Worm (Caenorhabditis elegans): Measurements from ENCODE around the gene phf-30.

DNA sequence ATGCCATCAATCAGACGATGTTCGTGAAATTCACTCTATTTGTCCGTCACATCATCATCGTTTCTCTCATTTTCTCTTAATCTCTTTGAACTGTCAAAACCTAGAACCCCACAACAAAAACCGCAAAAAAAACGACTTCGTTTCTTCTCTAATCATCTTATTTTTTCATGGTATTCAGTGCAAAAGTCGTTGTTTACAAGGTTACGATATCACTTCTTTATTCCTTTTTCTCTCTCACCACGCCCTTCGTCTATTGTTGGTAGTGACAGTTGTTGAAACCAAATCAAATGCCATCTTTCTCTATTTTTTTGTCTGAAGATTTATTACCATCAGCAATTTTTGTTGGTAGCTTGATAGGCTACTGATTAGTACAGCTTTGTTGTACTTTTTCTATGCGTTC, 19.6 kb upstream of the phf-30 start:
- TF ChIP-seq klf-2 (GFP tag; conservative IDR thresholded peaks at IDR 0.05): no peak
- no peak for TF ChIP-seq ztf-23 (GFP tag; IDR thresholded peaks at IDR 0.05)
- TF ChIP-seq ztf-29 (GFP tag; IDR thresholded peaks at IDR 0.05): no peak
- no peak for TF ChIP-seq flt-1 (GFP tag; IDR thresholded peaks at IDR 0.05)
- no peak for TF ChIP-seq med-1 (GFP tag; optimal IDR thresholded peaks at IDR 0.05; ENCODE audit: insufficient read depth)
- TF ChIP-seq tab-1 (GFP tag; IDR thresholded peaks at IDR 0.05): no peak
- no peak for TF ChIP-seq cog-1 (tag; optimal IDR thresholded peaks at IDR 0.05)
- no peak for TF ChIP-seq ref-1 (GFP tag; conservative IDR thresholded peaks at IDR 0.05)
- no peak for TF ChIP-seq T22C8.4 (GFP tag; IDR thresholded peaks at IDR 0.05)

Data from whole organism, midembryonic.